Worm (Caenorhabditis elegans) whole organism, young adult: ENCODE measurements around the gene add-2.

Experiments used
- C17E4.6 ChIP-seq: fragments of 200-800 bp; sonication (Bioruptor generic); IDR thresholded peaks from 2 replicates; pipeline ENCODE4 v1.3.6; 2022; ENCODE audit warnings: missing genetic modification reagents, missing genetic modification characterization, missing compliant biosample characterization
- D2030.7 ChIP-seq: fragments of 200-800 bp; sonication (Bioruptor generic); IDR thresholded peaks from 2 replicates; pipeline ENCODE4 v1.3.6; 2022; ENCODE audit warnings: missing genetic modification reagents, missing genetic modification characterization, missing compliant biosample characterization
- F49E8.2 ChIP-seq: sonication (generic microtip); optimal IDR thresholded peaks from 3 replicates; lab custom pipeline; 2017; ENCODE audit warnings: missing genetic modification characterization, mild to moderate bottlenecking, missing compliant biosample characterization, antibody characterized with exemption, moderate library complexity; ENCODE audit not compliant: insufficient read depth
- F52B5.7 ChIP-seq: sonication (generic microtip); optimal IDR thresholded peaks from 2 replicates; lab custom pipeline; 2016; ENCODE audit warnings: mild to moderate bottlenecking, missing genetic modification characterization, missing compliant biosample characterization
- K11D2.4 ChIP-seq: fragments of 200-800 bp; sonication (Bioruptor generic); IDR thresholded peaks from 2 replicates; pipeline ENCODE4 v1.3.6; 2022; ENCODE audit warnings: missing genetic modification reagents, missing genetic modification characterization, missing compliant biosample characterization
- Y53G8AR.9 ChIP-seq: fragments of 200-800 bp; sonication (Bioruptor generic); conservative IDR thresholded peaks from 2 replicates; pipeline ENCODE4 v1.3.6; 2022; ENCODE audit warnings: missing genetic modification reagents, missing genetic modification characterization, missing compliant biosample characterization
- Y79H2A.3 ChIP-seq: fragments of 200-800 bp; sonication (Bioruptor generic); conservative IDR thresholded peaks from 2 replicates; pipeline ENCODE4 v1.3.6; 2022; ENCODE audit warnings: missing genetic modification reagents, missing genetic modification characterization, missing compliant biosample characterization
- Y95B8A.8 ChIP-seq: fragments of 200-800 bp; sonication (Bioruptor generic); IDR thresholded peaks from 2 replicates; pipeline ENCODE4 v1.3.6; 2022; ENCODE audit warnings: missing genetic modification reagents, missing genetic modification characterization, missing compliant biosample characterization
- aptf-3 ChIP-seq: fragments of 200-800 bp; sonication (Bioruptor generic); IDR thresholded peaks from 2 replicates; pipeline ENCODE4 v1.3.6; 2022; ENCODE audit warnings: missing genetic modification characterization, missing compliant biosample characterization
- attf-6 ChIP-seq: fragments of 200-800 bp; sonication (Bioruptor generic); IDR thresholded peaks from 2 replicates; pipeline ENCODE4 v1.3.6; 2022; ENCODE audit warnings: missing genetic modification reagents, missing genetic modification characterization, missing compliant biosample characterization
- ceh-40 ChIP-seq: fragments of 200-800 bp; sonication (Bioruptor generic); IDR thresholded peaks from 2 replicates; pipeline ENCODE4 v1.3.6; 2022; ENCODE audit warnings: missing genetic modification characterization, missing compliant biosample characterization
- die-1 ChIP-seq: sonication (generic microtip); optimal IDR thresholded peaks from 2 replicates; lab custom pipeline; 2016; ENCODE audit warnings: missing genotype, mild to moderate bottlenecking, missing genetic modification characterization, missing compliant biosample characterization
- dpff-1 ChIP-seq: sonication (generic microtip); optimal IDR thresholded peaks from 2 replicates; lab custom pipeline; 2017; ENCODE audit warnings: mild to moderate bottlenecking, missing genetic modification characterization, missing compliant biosample characterization
- efl-1 ChIP-seq: fragments of 150-350 bp; optimal IDR thresholded peaks from 2 replicates; lab custom pipeline; 2014; ENCODE audit warnings: missing biosample characterization, missing genetic modification reagents, missing genetic modification characterization
- egl-18 ChIP-seq: fragments of 200-800 bp; sonication (Bioruptor generic); IDR thresholded peaks from 2 replicates; pipeline ENCODE4 v1.3.6; 2022; ENCODE audit warnings: missing genetic modification reagents, missing genetic modification characterization, missing compliant biosample characterization
- egrh-3 ChIP-seq: fragments of 200-800 bp; sonication (Bioruptor generic); IDR thresholded peaks from 2 replicates; pipeline ENCODE4 v1.3.6; 2022; ENCODE audit warnings: missing genetic modification reagents, missing genetic modification characterization, missing compliant biosample characterization
- ekl-4 ChIP-seq: fragments of 200-800 bp; sonication (Bioruptor generic); IDR thresholded peaks from 2 replicates; pipeline ENCODE4 v1.3.6; 2022; ENCODE audit warnings: missing genetic modification reagents, missing genetic modification characterization, missing compliant biosample characterization
- ets-4 ChIP-seq: fragments of 200-800 bp; sonication (Bioruptor generic); optimal IDR thresholded peaks from 2 replicates; lab custom pipeline; 2018; ENCODE audit warnings: mild to moderate bottlenecking, missing genetic modification characterization, missing compliant biosample characterization
- hmg-1.2 ChIP-seq: fragments of 200-800 bp; sonication (Bioruptor generic); IDR thresholded peaks from 2 replicates; pipeline ENCODE4 v1.3.6; 2022; ENCODE audit warnings: missing genetic modification reagents, missing genetic modification characterization, missing compliant biosample characterization
- hmg-20 ChIP-seq: fragments of 200-800 bp; sonication (Bioruptor generic); IDR thresholded peaks from 2 replicates; pipeline ENCODE4 v1.3.6; 2022; ENCODE audit warnings: missing genetic modification reagents, missing genetic modification characterization, missing compliant biosample characterization
- hrde-1 ChIP-seq: sonication (generic microtip); optimal IDR thresholded peaks from 2 replicates; lab custom pipeline; 2016; ENCODE audit warnings: missing genetic modification characterization, mild to moderate bottlenecking, missing compliant biosample characterization, moderate library complexity, missing genotype, missing genetic modification reagents, borderline replicate concordance
- hsf-1 ChIP-seq: fragments of 200-800 bp; sonication (Bioruptor generic); IDR thresholded peaks from 2 replicates; pipeline ENCODE4 v1.3.6; 2022; ENCODE audit warnings: missing genetic modification reagents, missing genetic modification characterization, missing compliant biosample characterization
- let-526 ChIP-seq: fragments of 200-800 bp; sonication (Bioruptor generic); IDR thresholded peaks from 2 replicates; pipeline ENCODE4 v1.3.6; 2022; ENCODE audit warnings: missing genetic modification reagents, missing genetic modification characterization, missing compliant biosample characterization
- lin-35 ChIP-seq, 3 experiments: fragments of 150-350 bp in 2 of 3; sonication (generic microtip) in 1 of 3; optimal IDR thresholded peaks; 2 replicates each; lab custom pipeline; 2014 to 2018; ENCODE audit warnings: missing biosample characterization in 3 of 3, missing genetic modification characterization in 3 of 3, missing genetic modification reagents in 3 of 3
- lin-54 ChIP-seq: fragments of 200-800 bp; sonication (Bioruptor generic); optimal IDR thresholded peaks from 2 replicates; lab custom pipeline; 2018; ENCODE audit warnings: mild to moderate bottlenecking, missing genetic modification characterization, missing compliant biosample characterization
- lsl-1 ChIP-seq: fragments of 200-800 bp; sonication (Bioruptor generic); optimal IDR thresholded peaks from 2 replicates; lab custom pipeline; 2018; ENCODE audit warnings: mild to moderate bottlenecking, missing genetic modification characterization, moderate library complexity, missing compliant biosample characterization
- madf-6 ChIP-seq: fragments of 200-800 bp; sonication (Bioruptor generic); IDR thresholded peaks from 2 replicates; pipeline ENCODE4 v1.3.6; 2022; ENCODE audit warnings: missing genetic modification reagents, missing genetic modification characterization, missing compliant biosample characterization
- madf-8 ChIP-seq: fragments of 200-800 bp; sonication (Bioruptor generic); conservative IDR thresholded peaks from 2 replicates; pipeline ENCODE4 v1.3.6; 2022; ENCODE audit warnings: missing genetic modification reagents, missing genetic modification characterization, missing compliant biosample characterization
- nhr-179 ChIP-seq: sonication (generic microtip); optimal IDR thresholded peaks from 2 replicates; lab custom pipeline; 2016; ENCODE audit warnings: mild to moderate bottlenecking, missing genetic modification characterization, missing compliant biosample characterization
- nhr-80 ChIP-seq: sonication (generic microtip); optimal IDR thresholded peaks from 2 replicates; lab custom pipeline; 2016; ENCODE audit warnings: missing genetic modification characterization, missing compliant biosample characterization
- nhr-90 ChIP-seq: sonication (generic microtip); optimal IDR thresholded peaks from 2 replicates; lab custom pipeline; 2016; ENCODE audit warnings: missing genotype, mild to moderate bottlenecking, missing genetic modification characterization, missing compliant biosample characterization
- pbrm-1 ChIP-seq: fragments of 200-800 bp; sonication (Bioruptor generic); IDR thresholded peaks from 2 replicates; pipeline ENCODE4 v1.3.6; 2022; ENCODE audit warnings: missing genetic modification reagents, missing genetic modification characterization, missing compliant biosample characterization
- pha-4 ChIP-seq: fragments of 150-350 bp; sonication (generic microtip); optimal IDR thresholded peaks from 2 replicates; lab custom pipeline; 2014; ENCODE audit warnings: missing biosample characterization, missing genetic modification reagents, missing genetic modification characterization
- snpc-3.4 ChIP-seq: sonication (generic microtip); optimal IDR thresholded peaks from 2 replicates; lab custom pipeline; 2017; ENCODE audit warnings: missing genetic modification characterization, mild to moderate bottlenecking, missing compliant biosample characterization, antibody characterized with exemption, moderate library complexity, missing genotype, missing genetic modification reagents
- snpc-4 ChIP-seq, 5 experiments: fragments of 150-350 bp in 1 of 5; sonication (generic microtip) in 4 of 5; optimal IDR thresholded peaks; 2 replicates each; lab custom pipeline; 2014 to 2018; ENCODE audit warnings: missing genetic modification characterization in 5 of 5, missing biosample characterization in 3 of 5, antibody characterized with exemption in 2 of 5, mild to moderate bottlenecking in 2 of 5, missing compliant biosample characterization in 2 of 5, missing genotype in 2 of 5, moderate library complexity in 2 of 5, missing genetic modification reagents in 1 of 5
- tbp1 ChIP-seq: fragments of 200-800 bp; sonication (Bioruptor generic); optimal IDR thresholded peaks from 2 replicates; lab custom pipeline; 2018; ENCODE audit warnings: mild to moderate bottlenecking, missing genetic modification characterization, missing compliant biosample characterization
- ztf-22 ChIP-seq: fragments of 200-800 bp; sonication (Bioruptor generic); optimal IDR thresholded peaks from 2 replicates; lab custom pipeline; 2018; ENCODE audit warnings: mild to moderate bottlenecking, missing genetic modification characterization, moderate library complexity, missing compliant biosample characterization
- ztf-25 ChIP-seq: fragments of 200-800 bp; sonication (Bioruptor generic); IDR thresholded peaks from 2 replicates; pipeline ENCODE4 v1.3.6; 2022; ENCODE audit warnings: missing genetic modification reagents, missing genetic modification characterization, missing compliant biosample characterization
- ztf-26 ChIP-seq: sonication (generic microtip); optimal IDR thresholded peaks from 2 replicates; lab custom pipeline; 2017; ENCODE audit warnings: missing genetic modification characterization, missing compliant biosample characterization

add-2 gene

DNA sequence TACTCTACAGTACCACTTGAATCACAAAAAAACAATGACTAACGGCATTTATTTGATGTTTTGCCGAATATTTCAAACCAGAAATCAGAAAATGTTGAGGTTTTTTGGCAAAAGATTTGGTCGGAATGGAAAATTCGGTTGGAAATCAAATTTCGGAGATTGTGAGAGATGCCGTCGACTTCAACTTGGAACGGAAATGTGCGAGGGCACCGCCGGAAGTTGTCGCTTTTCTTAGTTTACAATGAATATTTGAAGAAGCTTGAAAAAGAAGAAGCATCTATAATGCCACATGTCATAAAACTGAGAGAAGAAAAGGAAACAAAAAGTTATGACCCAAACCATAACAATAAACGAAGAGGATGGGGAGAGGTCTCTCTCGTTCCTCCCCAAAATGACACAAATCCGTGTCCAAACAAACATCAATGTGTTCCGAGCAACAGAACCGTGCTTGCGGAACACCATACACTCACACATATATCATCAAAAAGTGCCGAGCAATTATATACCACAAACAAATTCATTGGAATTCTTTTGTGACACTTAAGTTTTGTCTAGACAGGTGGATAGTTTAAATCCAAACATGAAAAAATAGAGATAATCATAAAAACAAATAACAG lies 22.6 kb downstream of the add-2 start (continued):
- TF ChIP-seq hrde-1 (tag; lab: Kevin White, UChicago) (peak; percentile 66), hmg-1.2 (GFP tag; lab: Robert Waterston, UW) (no peak), ztf-25 (GFP tag; lab: Robert Waterston, UW) (no peak), F49E8.2 (tag; lab: Kevin White, UChicago) (peak; percentile 20), madf-6 (GFP tag; lab: Robert Waterston, UW) (peak; percentile 27; the same call in 1 of the 2 replicates), ceh-40 (GFP tag; lab: Robert Waterston, UW) (0 out of 2 replicates have a peak, but pooled peaks have one; percentile 51), D2030.7 (GFP tag; lab: Robert Waterston, UW) (0 out of 2 replicates have a peak, but pooled peaks have one; percentile 20), Y79H2A.3 (GFP tag; lab: Robert Waterston, UW) (peak; percentile 51; the same call in 1 of the 2 replicates), F52B5.7 (tag; lab: Kevin White, UChicago) (no peak), efl-1 (GFP tag; lab: Kevin White, UChicago) (no peak), nhr-80 (tag; lab: Kevin White, UChicago) (no peak), C17E4.6 (GFP tag; lab: Robert Waterston, UW) (peak; percentile 48; the same call in 1 of the 2 replicates), Y53G8AR.9 (0 out of 2 replicates have a peak, but pooled peaks have one; percentile 23), let-526 (GFP tag; lab: Robert Waterston, UW) (no peak), tbp1 (GFP tag; lab: Kevin White, UChicago) (peak; percentile 6), hmg-20 (GFP tag; lab: Robert Waterston, UW) (0 out of 2 replicates have a peak, but pooled peaks have one; percentile 14), ets-4 (GFP tag; lab: Kevin White, UChicago) (no peak), dpff-1 (tag; lab: Kevin White, UChicago) (no peak), pbrm-1 (GFP tag; lab: Robert Waterston, UW) (0 out of 2 replicates have a peak, but pooled peaks have one; percentile 36), aptf-3 (no peak), Y95B8A.8 (GFP tag; lab: Robert Waterston, UW) (no peak), attf-6 (GFP tag; lab: Robert Waterston, UW) (0 out of 2 replicates have a peak, but pooled peaks have one; percentile 17)

DNA sequence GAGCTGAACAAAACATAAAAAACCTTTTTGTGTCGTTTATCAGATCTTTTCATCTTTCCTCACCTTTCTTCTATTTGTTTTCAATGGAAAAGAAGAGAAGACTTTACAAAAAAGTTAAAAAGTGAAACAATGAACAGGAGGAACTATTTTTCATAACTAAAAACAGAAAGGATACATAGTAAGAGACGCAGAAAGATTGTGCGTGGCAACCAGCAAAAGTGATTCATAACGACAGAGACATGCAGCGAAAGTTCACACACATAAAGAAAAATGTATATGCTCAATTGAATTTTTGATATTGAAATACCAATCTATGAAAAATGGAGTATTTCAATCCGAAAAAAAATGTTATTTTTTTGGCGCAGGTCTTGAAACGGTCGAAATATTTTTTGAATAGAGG lies 23.3 kb downstream of the add-2 start:
- TF ChIP-seq lin-54 (GFP tag; lab: Kevin White, UChicago) (no peak), egl-18 (GFP tag; lab: Robert Waterston, UW) (no peak), snpc-3.4 (no peak), K11D2.4 (GFP tag; lab: Robert Waterston, UW) (no peak), lin-35 (GFP tag; optimal IDR thresholded peaks at IDR 0.05; lab: Kevin White, UChicago) (no peak), nhr-90 (no peak), ekl-4 (GFP tag; lab: Robert Waterston, UW) (no peak), snpc-4 (GFP tag; optimal IDR thresholded peaks at IDR 0.05; lab: Kevin White, UChicago) (no peak), snpc-4 (tag; optimal IDR thresholded peaks at IDR 0.05; lab: Kevin White, UChicago) (no peak), nhr-179 (no peak), pha-4 (tag; lab: Kevin White, UChicago) (no peak), die-1 (no peak), madf-8 (no peak), ztf-22 (no peak), ztf-26 (tag; lab: Kevin White, UChicago) (no peak), lsl-1 (no peak), egrh-3 (no peak), hsf-1 (GFP tag; lab: Robert Waterston, UW) (no peak)
